Fruit fly (Drosophila melanogaster): Measurements from ENCODE around the gene CG11597.

CG11597 gene

DNA sequence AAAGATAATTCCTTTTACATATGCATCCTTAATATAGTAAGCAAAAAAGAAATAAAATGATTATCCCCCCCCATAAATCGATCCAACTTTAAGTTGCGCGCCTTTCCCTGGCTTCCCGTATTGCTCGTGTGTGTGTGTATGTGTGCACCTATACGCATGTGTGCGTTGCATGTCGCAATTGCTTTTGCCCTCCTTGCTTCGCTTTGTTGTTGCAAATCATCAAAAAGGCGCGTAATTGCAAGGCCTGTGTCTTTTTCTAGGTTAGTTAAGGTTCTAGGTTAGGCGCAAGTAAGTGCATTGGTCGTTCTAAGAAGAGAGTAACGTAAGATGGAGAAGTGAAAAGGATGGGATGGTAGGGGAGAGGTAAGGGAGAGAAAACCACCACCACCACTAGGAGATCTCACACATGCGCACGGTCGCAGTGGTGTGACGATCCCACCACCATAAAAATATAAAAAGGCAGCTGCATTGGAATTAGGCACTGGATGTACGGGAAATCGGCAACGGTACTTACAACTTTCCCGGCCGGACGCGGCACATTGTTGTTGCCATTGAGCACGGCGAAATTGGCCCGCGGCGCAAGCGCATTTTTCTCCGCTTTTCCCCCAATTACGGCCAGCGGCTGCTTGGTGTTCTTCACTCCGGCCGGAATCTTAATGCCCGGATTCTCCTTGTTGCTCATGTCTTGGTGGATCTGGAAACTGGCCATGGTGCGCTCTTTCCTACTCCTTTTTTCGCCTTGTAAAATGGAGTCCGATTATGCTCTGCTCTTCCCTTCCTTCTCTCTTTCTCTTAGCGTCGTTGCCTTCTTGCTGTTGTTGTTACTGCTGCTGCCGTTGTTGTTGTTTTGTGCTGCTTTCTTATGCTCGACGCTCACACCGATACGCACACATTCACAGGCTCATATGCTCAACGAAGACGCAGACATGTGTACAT lies 10.6 kb upstream of the CG11597 start:
- peak; percentile 61 for TF ChIP-seq Eip78C (GFP tag)
- TF ChIP-seq svp (GFP tag) = no peak
- TF ChIP-seq fkh (GFP tag; optimal IDR thresholded peaks at IDR 0.05) = no peak
- no peak for TF ChIP-seq CG10669 (GFP tag; optimal IDR thresholded peaks at IDR 0.05)
- TF ChIP-seq Ets96B (tag; optimal IDR thresholded peaks at IDR 0.05) = no peak
- TF ChIP-seq acj6 (GFP tag; optimal IDR thresholded peaks at IDR 0.05) = no peak
- peak; percentile 80 for TF ChIP-seq CG1621 (tag; optimal IDR thresholded peaks at IDR 0.05)
- no peak for TF ChIP-seq CG8119 (GFP tag; IDR thresholded peaks at IDR 0.05)
- no peak for TF ChIP-seq CG11902 (GFP tag; optimal IDR thresholded peaks at IDR 0.05)
- no peak for TF ChIP-seq OdsH (GFP tag; optimal IDR thresholded peaks at IDR 0.05)
- no peak for TF ChIP-seq net (GFP tag; optimal IDR thresholded peaks at IDR 0.05)

DNA sequence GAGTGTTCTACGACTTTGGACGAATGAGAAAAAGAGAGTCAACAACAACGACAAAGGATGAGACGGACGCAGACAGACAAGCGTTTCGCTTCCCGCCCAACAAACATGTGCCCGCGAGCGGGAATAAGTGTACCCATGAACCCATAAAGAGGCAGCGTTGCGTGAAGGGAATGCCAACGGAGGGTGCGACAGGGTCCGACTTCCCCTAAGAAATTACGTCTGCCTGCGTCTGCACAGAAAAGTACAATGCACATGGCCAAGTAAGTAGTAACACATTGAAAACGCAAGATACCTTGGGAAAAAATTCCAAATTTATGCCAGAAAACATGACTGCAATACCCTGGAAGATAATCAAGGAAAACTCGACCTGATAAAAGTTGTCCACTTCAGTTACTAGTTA lies 9.1 kb upstream of the CG11597 start:
- TF ChIP-seq CG11294 (GFP tag; IDR thresholded peaks at IDR 0.05) (no peak), pdm3 (GFP tag; optimal IDR thresholded peaks at IDR 0.05) (no peak)

DNA sequence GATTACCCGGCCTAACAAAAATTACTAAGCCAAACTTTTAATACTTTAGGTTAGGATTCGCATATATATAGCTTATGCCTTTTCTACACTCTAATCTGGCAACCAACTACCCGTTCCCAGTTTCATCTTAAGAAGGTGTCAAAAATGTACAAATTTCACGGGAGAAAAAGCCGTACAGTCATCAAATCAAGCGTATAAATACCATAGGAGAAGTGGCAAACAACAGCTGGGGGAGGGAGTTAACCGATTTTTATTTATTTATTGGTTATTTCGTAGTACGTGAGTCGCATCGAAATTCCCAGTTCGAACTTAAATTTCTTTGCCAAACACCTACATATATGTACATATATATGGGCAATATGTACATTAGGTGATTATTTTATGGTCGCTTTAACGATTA lies 6.7 kb upstream of the CG11597 start, which contains the start of gene CG7264:
CG7264 (plus strand) TSS at position 301 of the 400 bp plus-strand sequence.
- TF ChIP-seq fkh (GFP tag; optimal IDR thresholded peaks at IDR 0.05) = peak; percentile 53
- no peak for TF ChIP-seq CG10631 (GFP tag; optimal IDR thresholded peaks at IDR 0.05)

DNA sequence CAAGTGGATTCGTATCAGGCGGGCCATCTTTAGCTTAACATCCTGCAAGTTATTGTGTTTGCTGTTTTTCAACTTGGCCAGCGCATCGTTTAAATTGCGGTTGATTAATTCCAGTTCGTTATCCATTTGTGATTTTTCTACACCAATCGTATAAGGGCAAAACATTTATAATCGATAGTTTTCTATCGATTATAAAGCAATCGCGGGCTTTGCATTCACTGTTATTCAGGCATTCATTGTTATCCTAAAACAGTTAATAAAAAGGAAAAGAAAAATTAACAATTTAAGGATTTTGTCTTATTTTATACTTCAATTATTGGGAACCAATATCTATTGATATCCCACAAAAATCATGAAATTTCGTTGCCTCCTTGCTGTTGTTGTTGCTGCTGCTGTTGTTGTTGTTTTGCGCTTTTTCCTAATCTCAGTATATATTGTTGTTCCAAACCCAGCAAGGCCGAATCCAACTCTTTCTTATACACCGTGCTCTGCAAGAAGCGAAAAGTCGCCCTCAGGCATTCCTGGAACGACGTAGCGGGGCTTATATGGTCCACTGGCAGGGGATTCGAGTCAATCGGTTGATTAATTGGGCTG lies 3.6 kb upstream of the CG11597 start, which contains the start of gene CG32095:
CG32095 (minus strand) TSS at position 173 of the 594 bp plus-strand sequence.
- TF ChIP-seq Sox15 (GFP tag; optimal IDR thresholded peaks at IDR 0.05) (no peak), CG15336 (GFP tag; IDR thresholded peaks at IDR 0.05) (no peak), CG11902 (GFP tag; optimal IDR thresholded peaks at IDR 0.05) (no peak), CG6808 (GFP tag; optimal IDR thresholded peaks at IDR 0.05) (no peak), ss (GFP tag; optimal IDR thresholded peaks at IDR 0.05) (no peak), CG31627 (GFP tag; optimal IDR thresholded peaks at IDR 0.05) (no peak), CG32006 (GFP tag; optimal IDR thresholded peaks at IDR 0.05) (no peak), Eip78C (GFP tag) (peak; percentile 61), esn (GFP tag; optimal IDR thresholded peaks at IDR 0.05) (peak; percentile 7), CG6792 (GFP tag; optimal IDR thresholded peaks at IDR 0.05) (no peak), pdm3 (GFP tag; optimal IDR thresholded peaks at IDR 0.05) (no peak), fkh (GFP tag; optimal IDR thresholded peaks at IDR 0.05) (no peak), Sox14 (GFP tag; optimal IDR thresholded peaks at IDR 0.05) (no peak), CG16779 (tag; optimal IDR thresholded peaks at IDR 0.05) (no peak), net (GFP tag; optimal IDR thresholded peaks at IDR 0.05) (no peak), salr (GFP tag; optimal IDR thresholded peaks at IDR 0.05) (no peak)

DNA sequence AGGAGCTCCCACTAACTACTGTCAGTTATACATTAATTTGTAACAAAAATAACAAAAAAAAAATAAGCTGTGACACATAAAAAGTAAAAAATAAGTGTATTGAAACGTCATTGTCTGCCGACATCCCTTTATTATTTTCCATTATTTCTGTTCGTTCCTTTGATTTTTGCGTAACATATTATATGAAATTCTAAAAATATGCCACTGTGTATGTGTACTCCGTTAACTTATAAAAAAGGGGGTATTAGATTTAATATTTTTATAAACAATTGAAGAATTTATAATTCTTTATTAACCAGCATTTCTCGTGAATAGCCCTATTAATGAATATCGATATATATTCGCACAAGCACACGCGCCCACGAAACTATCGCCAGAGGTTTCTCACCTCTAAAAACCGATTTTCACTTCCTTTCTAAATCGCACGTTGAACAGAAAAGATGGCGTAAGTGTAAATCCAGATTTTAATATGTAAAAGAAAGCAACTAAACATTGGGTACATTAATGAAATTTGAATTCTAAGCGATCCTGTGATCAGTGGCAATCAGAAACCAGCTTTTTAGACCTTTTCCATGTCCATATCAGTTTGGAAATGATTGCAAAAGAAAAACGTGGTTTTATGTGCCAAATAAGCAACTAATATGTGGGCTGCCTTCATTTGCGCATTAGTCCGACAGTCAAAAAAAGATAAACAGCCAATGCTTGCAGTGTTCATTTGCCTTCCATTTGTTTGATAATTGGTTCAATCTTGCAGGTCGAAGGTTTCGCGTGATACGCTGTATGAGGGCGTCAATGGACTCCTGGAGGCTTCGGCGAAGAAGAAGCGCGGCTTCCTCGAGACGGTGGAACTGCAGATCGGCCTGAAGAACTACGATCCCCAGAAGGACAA lies 615 bp upstream of the CG11597 start, which contains the start of gene RpL10Ab:
RpL10Ab (plus strand) TSS at position 406 of the 889 bp plus-strand sequence.
- TF ChIP-seq CG8319 (GFP tag; optimal IDR thresholded peaks at IDR 0.05) = peak; percentile 24
- peak; percentile 38 for TF ChIP-seq CG11902 (GFP tag; optimal IDR thresholded peaks at IDR 0.05)
- no peak for TF ChIP-seq CG6276 (GFP tag; optimal IDR thresholded peaks at IDR 0.05)
- no peak for TF ChIP-seq CG32006 (GFP tag; optimal IDR thresholded peaks at IDR 0.05)
- TF ChIP-seq cyc (GFP tag; optimal IDR thresholded peaks at IDR 0.05) = peak; percentile 34
- TF ChIP-seq CG10631 (GFP tag; optimal IDR thresholded peaks at IDR 0.05) = peak; percentile 80
- peak; percentile 58 for TF ChIP-seq net (GFP tag; optimal IDR thresholded peaks at IDR 0.05)
- peak; percentile 13 for TF ChIP-seq CG7368 (GFP tag; optimal IDR thresholded peaks at IDR 0.05)
- peak; percentile 53 for TF ChIP-seq Blimp-1 (GFP tag; optimal IDR thresholded peaks at IDR 0.05)
- TF ChIP-seq Sox102F (GFP tag; optimal IDR thresholded peaks at IDR 0.05) = no peak
- TF ChIP-seq Eip78C (GFP tag) = peak; percentile 76
- peak; percentile 51 for TF ChIP-seq Hr39 (GFP tag; optimal IDR thresholded peaks at IDR 0.05)
- TF ChIP-seq CG11294 (GFP tag; IDR thresholded peaks at IDR 0.05) = peak; percentile 62; the same call in 1 of the 2 replicates
- TF ChIP-seq CG9139 (GFP tag; optimal IDR thresholded peaks at IDR 0.05) = peak; percentile 18
- peak; percentile 8 for TF ChIP-seq fkh (GFP tag; optimal IDR thresholded peaks at IDR 0.05)
- TF ChIP-seq fd59A (GFP tag; optimal IDR thresholded peaks at IDR 0.05) = no peak
- no peak for TF ChIP-seq Ets21C (GFP tag; optimal IDR thresholded peaks at IDR 0.05)
- TF ChIP-seq dsx (GFP tag; optimal IDR thresholded peaks at IDR 0.05; ENCODE audit: poor library complexity, severe bottlenecking) = no peak
- peak; percentile 26 for TF ChIP-seq dac (GFP tag; optimal IDR thresholded peaks at IDR 0.05)
- no peak for TF ChIP-seq pdm3 (GFP tag; optimal IDR thresholded peaks at IDR 0.05)

Measured in whole organism, prepupa.